Fruit fly (Drosophila melanogaster) whole organism, prepupa: ENCODE data around the gene CG32267.

Experiments used
- Blimp-1 ChIP-seq: fragments of 200-800 bp; sonication (Bioruptor generic); optimal IDR thresholded peaks from 3 replicates; lab custom pipeline; 2017; ENCODE audit warnings: missing biosample characterization, missing genetic modification characterization, mild to moderate bottlenecking, moderate library complexity, missing genetic modification reagents
- CG11294 ChIP-seq: fragments of 200-800 bp; sonication (Bioruptor generic); IDR thresholded peaks from 2 replicates; pipeline ENCODE4 v1.3.6; 2022; ENCODE audit warnings: missing biosample characterization, missing genetic modification characterization
- CG11762 ChIP-seq: fragments of 200-800 bp; sonication (Bioruptor generic); optimal IDR thresholded peaks from 3 replicates; lab custom pipeline; 2016; ENCODE audit warnings: missing biosample characterization, missing genetic modification characterization; ENCODE audit not compliant: insufficient read depth
- CG11902 ChIP-seq: fragments of 200-800 bp; sonication (Bioruptor generic); optimal IDR thresholded peaks from 3 replicates; lab custom pipeline; 2016; ENCODE audit warnings: missing biosample characterization, missing genetic modification characterization
- CG15336 ChIP-seq: fragments of 200-800 bp; sonication (Bioruptor generic); IDR thresholded peaks from 2 replicates; pipeline ENCODE4 v1.3.6; 2022; ENCODE audit warnings: missing biosample characterization, missing genetic modification characterization
- CG1621 ChIP-seq: fragments of 200-800 bp; sonication (Bioruptor generic); optimal IDR thresholded peaks from 3 replicates; lab custom pipeline; 2018; ENCODE audit warnings: missing biosample characterization, mild to moderate bottlenecking, missing genetic modification characterization
- CG16779 ChIP-seq: fragments of 200-800 bp; sonication (Bioruptor generic); optimal IDR thresholded peaks from 3 replicates; lab custom pipeline; 2017; ENCODE audit warnings: missing biosample characterization, mild to moderate bottlenecking, missing genetic modification characterization
- CG3032 ChIP-seq: fragments of 200-800 bp; optimal IDR thresholded peaks from 2 replicates; lab custom pipeline; 2019; ENCODE audit warnings: missing biosample characterization, mild to moderate bottlenecking, missing genetic modification characterization, moderate library complexity
- CG31627 ChIP-seq: fragments of 200-800 bp; sonication (Bioruptor generic); optimal IDR thresholded peaks from 3 replicates; lab custom pipeline; 2016; ENCODE audit warnings: missing biosample characterization, missing genetic modification characterization
- CG32006 ChIP-seq: fragments of 200-800 bp; sonication (Bioruptor generic); optimal IDR thresholded peaks from 3 replicates; lab custom pipeline; 2017; ENCODE audit warnings: missing biosample characterization, mild to moderate bottlenecking, missing genetic modification characterization
- CG34406 ChIP-seq: fragments of 200-800 bp; sonication (Bioruptor generic); optimal IDR thresholded peaks from 3 replicates; lab custom pipeline; 2016; ENCODE audit warnings: missing biosample characterization, missing genetic modification characterization
- CG4318 ChIP-seq: fragments of 200-800 bp; sonication (Bioruptor generic); optimal IDR thresholded peaks from 3 replicates; lab custom pipeline; 2017; ENCODE audit warnings: missing biosample characterization, mild to moderate bottlenecking, missing genetic modification characterization
- CG6163 ChIP-seq: fragments of 200-800 bp; sonication (Bioruptor generic); IDR thresholded peaks from 3 replicates; pipeline ENCODE4 v1.3.6; 2022; ENCODE audit warnings: missing biosample characterization, missing genetic modification characterization
- CG7368 ChIP-seq: fragments of 200-800 bp; sonication (Bioruptor generic); optimal IDR thresholded peaks from 3 replicates; lab custom pipeline; 2016; ENCODE audit warnings: missing biosample characterization, missing genetic modification characterization
- CG8119 ChIP-seq: fragments of 200-800 bp; sonication (Bioruptor generic); IDR thresholded peaks from 3 replicates; pipeline ENCODE4 v1.3.6; 2022; ENCODE audit warnings: missing biosample characterization, missing genetic modification characterization
- CG8319 ChIP-seq: fragments of 200-800 bp; sonication (Bioruptor generic); optimal IDR thresholded peaks from 3 replicates; lab custom pipeline; 2016; ENCODE audit warnings: missing biosample characterization, missing genetic modification characterization
- CG9139 ChIP-seq: fragments of 200-800 bp; sonication (Bioruptor generic); optimal IDR thresholded peaks from 3 replicates; lab custom pipeline; 2017; ENCODE audit warnings: missing biosample characterization, mild to moderate bottlenecking, missing genetic modification characterization
- Eip78C ChIP-seq: fragments of 200-800 bp; sonication (Bioruptor generic); peaks from one replicate; lab custom pipeline; 2016; ENCODE audit warnings: missing biosample characterization, missing genetic modification characterization
- Eip93F ChIP-seq: fragments of 200-800 bp; sonication (Bioruptor generic); optimal IDR thresholded peaks from 2 replicates; lab custom pipeline; 2016; ENCODE audit warnings: missing biosample characterization, mild to moderate bottlenecking, missing genetic modification characterization
- Gug ChIP-seq: fragments of 200-800 bp; sonication (Bioruptor generic); IDR thresholded peaks from 2 replicates; pipeline ENCODE4 v1.3.6; 2022; ENCODE audit warnings: missing biosample characterization, missing genetic modification characterization
- Hr39 ChIP-seq: fragments of 200-800 bp; sonication (Bioruptor generic); optimal IDR thresholded peaks from 2 replicates; lab custom pipeline; 2016; ENCODE audit warnings: missing biosample characterization, missing genetic modification characterization
- Hr4 ChIP-seq: fragments of 200-800 bp; sonication (Bioruptor generic); optimal IDR thresholded peaks from 3 replicates; lab custom pipeline; 2016; ENCODE audit warnings: missing biosample characterization, missing genetic modification characterization
- Lpt ChIP-seq: fragments of 200-800 bp; sonication (Bioruptor generic); optimal IDR thresholded peaks from 3 replicates; lab custom pipeline; 2016; ENCODE audit warnings: missing biosample characterization, missing genetic modification characterization
- Met ChIP-seq: fragments of 200-800 bp; sonication (Bioruptor generic); optimal IDR thresholded peaks from 3 replicates; lab custom pipeline; 2016; ENCODE audit warnings: missing biosample characterization, missing genetic modification characterization
- OdsH ChIP-seq: fragments of 200-800 bp; sonication (Bioruptor generic); optimal IDR thresholded peaks from 3 replicates; lab custom pipeline; 2016; ENCODE audit warnings: missing biosample characterization, missing genetic modification characterization
- Smox ChIP-seq: fragments of 200-800 bp; sonication (Bioruptor generic); optimal IDR thresholded peaks from 3 replicates; lab custom pipeline; 2016; ENCODE audit warnings: missing biosample characterization, missing genetic modification characterization
- Sox14 ChIP-seq: fragments of 200-800 bp; sonication (Bioruptor generic); optimal IDR thresholded peaks from 3 replicates; lab custom pipeline; 2016; ENCODE audit warnings: missing biosample characterization, missing genetic modification characterization
- Sox15 ChIP-seq: fragments of 200-800 bp; sonication (Bioruptor generic); optimal IDR thresholded peaks from 3 replicates; lab custom pipeline; 2016; ENCODE audit warnings: missing biosample characterization, missing genetic modification characterization
- achi ChIP-seq: fragments of 200-800 bp; sonication (Bioruptor generic); optimal IDR thresholded peaks from 3 replicates; lab custom pipeline; 2016; ENCODE audit warnings: missing biosample characterization, missing genetic modification characterization
- acj6 ChIP-seq: fragments of 200-800 bp; sonication (Bioruptor generic); optimal IDR thresholded peaks from 3 replicates; lab custom pipeline; 2016; ENCODE audit warnings: missing biosample characterization, missing genetic modification characterization
- dac ChIP-seq: fragments of 200-800 bp; sonication (Bioruptor generic); optimal IDR thresholded peaks from 2 replicates; lab custom pipeline; 2017; ENCODE audit warnings: missing biosample characterization, mild to moderate bottlenecking, missing genetic modification characterization
- dsx ChIP-seq: fragments of 200-800 bp; optimal IDR thresholded peaks from 3 replicates; lab custom pipeline; 2019; ENCODE audit warnings: missing biosample characterization, mild to moderate bottlenecking, missing genetic modification characterization, moderate library complexity; ENCODE audit not compliant: poor library complexity, severe bottlenecking
- eg ChIP-seq: fragments of 200-800 bp; sonication (Bioruptor generic); IDR thresholded peaks from 3 replicates; pipeline ENCODE4 v1.3.6; 2022; ENCODE audit warnings: missing biosample characterization, missing genetic modification characterization
- esn ChIP-seq: fragments of 200-800 bp; sonication (Bioruptor generic); optimal IDR thresholded peaks from 2 replicates; lab custom pipeline; 2016; ENCODE audit warnings: missing biosample characterization, mild to moderate bottlenecking, missing genetic modification characterization, moderate library complexity
- fd59A ChIP-seq: fragments of 200-800 bp; sonication (Bioruptor generic); optimal IDR thresholded peaks from 2 replicates; lab custom pipeline; 2017; ENCODE audit warnings: missing biosample characterization, mild to moderate bottlenecking, missing genetic modification characterization, missing genetic modification reagents
- fd85E ChIP-seq: fragments of 200-800 bp; sonication (Bioruptor generic); optimal IDR thresholded peaks from 3 replicates; lab custom pipeline; 2016; ENCODE audit warnings: missing biosample characterization, missing genetic modification characterization
- fkh ChIP-seq: fragments of 200-800 bp; sonication (Bioruptor generic); optimal IDR thresholded peaks from 3 replicates; lab custom pipeline; 2017; ENCODE audit warnings: missing biosample characterization, mild to moderate bottlenecking, missing genetic modification characterization, moderate library complexity
- lz ChIP-seq: fragments of 200-800 bp; sonication (Bioruptor generic); optimal IDR thresholded peaks from 3 replicates; lab custom pipeline; 2016; ENCODE audit warnings: missing biosample characterization, missing genetic modification characterization
- salr ChIP-seq, 2 experiments: fragments of 200-800 bp; sonication (Bioruptor generic); optimal IDR thresholded peaks; 3 replicates each; lab custom pipeline; 2016 to 2018; ENCODE audit warnings: missing biosample characterization in 2 of 2, missing genetic modification characterization in 2 of 2, mild to moderate bottlenecking in 1 of 2
- spab ChIP-seq: fragments of 200-800 bp; sonication (Bioruptor generic); optimal IDR thresholded peaks from 2 replicates; lab custom pipeline; 2017; ENCODE audit warnings: missing biosample characterization, mild to moderate bottlenecking, missing genetic modification characterization, missing genetic modification reagents
- svp ChIP-seq: fragments of 200-800 bp; sonication (Bioruptor generic); peaks from one replicate; lab custom pipeline; 2016; ENCODE audit warnings: missing biosample characterization, missing genetic modification characterization
- topi ChIP-seq: fragments of 200-800 bp; sonication (Bioruptor generic); optimal IDR thresholded peaks from 3 replicates; lab custom pipeline; 2016; ENCODE audit warnings: missing biosample characterization, missing genetic modification characterization

The CG32267 gene

DNA sequence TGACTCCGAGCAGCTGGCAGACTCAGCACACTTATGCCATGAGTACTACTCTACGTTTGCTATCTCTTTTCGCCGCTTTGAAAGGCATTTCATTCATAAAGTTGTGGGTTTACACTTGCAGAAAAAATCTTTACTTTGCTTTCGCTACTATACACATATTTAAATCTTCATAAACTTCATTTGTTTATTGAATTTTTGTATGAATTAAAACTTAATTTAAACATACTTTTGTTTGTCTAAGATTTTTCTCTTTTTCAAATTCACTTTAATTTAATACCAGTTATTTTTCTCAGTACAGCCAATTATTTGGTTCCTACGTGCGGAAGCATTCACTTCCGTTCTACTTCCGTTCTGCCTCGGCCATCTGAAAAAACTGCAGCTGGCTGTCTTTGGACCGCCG lies 33.4 kb downstream of the CG32267 start (continued):
- TF ChIP-seq fd85E (GFP tag; lab: Kevin White, UChicago) (no peak), Hr4 (GFP tag; lab: Kevin White, UChicago) (peak; percentile 12), CG9139 (GFP tag; lab: Kevin White, UChicago) (no peak), CG8119 (GFP tag; lab: Robert Waterston, UW) (no peak), salr (GFP tag; optimal IDR thresholded peaks at IDR 0.05; lab: Kevin White, UChicago) (peak in 1 of 2 experiments; percentile 6), OdsH (GFP tag; lab: Kevin White, UChicago) (peak; percentile 11), CG32006 (GFP tag; lab: Kevin White, UChicago) (peak; percentile 9), CG6163 (GFP tag; lab: Robert Waterston, UW) (no peak), CG8319 (GFP tag; lab: Kevin White, UChicago) (no peak), Gug (GFP tag; lab: Robert Waterston, UW) (0 out of 2 replicates have a peak, but pooled peaks have one; percentile 12), CG11762 (GFP tag; lab: Kevin White, UChicago) (no peak), CG11294 (GFP tag; lab: Robert Waterston, UW) (no peak), Sox14 (GFP tag; lab: Kevin White, UChicago) (peak; percentile 21), Lpt (GFP tag; lab: Kevin White, UChicago) (no peak), CG16779 (no peak), CG7368 (GFP tag; lab: Kevin White, UChicago) (no peak), acj6 (GFP tag; lab: Kevin White, UChicago) (peak; percentile 33), lz (GFP tag; lab: Kevin White, UChicago) (peak; percentile 24), CG15336 (GFP tag; lab: Robert Waterston, UW) (peak; percentile 20; the same call in 1 of the 2 replicates), esn (GFP tag; lab: Kevin White, UChicago) (peak; percentile 39), eg (no peak), dac (GFP tag; lab: Kevin White, UChicago) (no peak), CG1621 (tag; lab: Kevin White, UChicago) (no peak), Hr39 (GFP tag; lab: Kevin White, UChicago) (peak; percentile 24), svp (peak; percentile 55), CG34406 (peak; percentile 50)

DNA sequence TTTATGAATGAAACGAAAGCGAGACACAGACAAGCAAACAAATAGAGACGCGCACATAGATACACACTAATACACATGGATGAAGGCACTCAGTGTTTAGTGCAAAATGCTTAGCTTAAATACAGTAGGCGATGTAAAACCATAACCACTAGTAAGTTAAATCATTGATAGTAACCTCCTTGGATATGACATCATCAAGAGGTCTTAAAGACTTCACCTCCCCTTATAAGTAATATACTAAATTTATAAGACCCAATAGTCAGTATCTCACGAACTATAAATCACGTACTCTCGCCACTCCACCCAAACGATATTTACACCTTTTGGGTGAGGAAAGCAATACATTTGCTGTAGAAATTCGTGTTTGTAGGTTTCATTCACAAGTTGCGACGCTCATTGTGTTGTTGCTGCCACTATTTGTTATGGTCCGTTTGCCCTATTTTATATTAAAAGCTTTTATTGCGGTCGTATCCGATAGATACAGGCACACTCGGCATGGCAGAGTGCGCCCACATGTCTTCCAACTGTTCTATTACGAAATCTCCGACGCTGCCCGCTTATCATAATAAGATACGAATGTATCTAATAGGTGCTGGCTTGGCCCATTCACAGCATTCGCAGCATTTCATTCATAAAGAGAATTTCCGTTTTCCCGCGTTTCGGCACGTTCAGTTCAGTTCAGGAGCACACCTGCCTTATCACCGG lies 34.1 kb downstream of the CG32267 start:
- TF ChIP-seq CG16779 (no peak), lz (GFP tag; lab: Kevin White, UChicago) (no peak), topi (no peak), CG8319 (GFP tag; lab: Kevin White, UChicago) (no peak), fkh (GFP tag; lab: Kevin White, UChicago) (peak; percentile 35), Eip93F (GFP tag; lab: Kevin White, UChicago) (no peak), CG11902 (GFP tag; lab: Kevin White, UChicago) (no peak)

- no peak for TF ChIP-seq CG7368 (GFP tag; lab: Kevin White, UChicago)
- peak; percentile 5 for TF ChIP-seq lz (GFP tag; lab: Kevin White, UChicago)
- TF ChIP-seq Eip93F (GFP tag; lab: Kevin White, UChicago) = no peak
- peak; percentile 50 for TF ChIP-seq eg
- TF ChIP-seq fd59A (GFP tag; lab: Kevin White, UChicago) = no peak
- peak; percentile 40 for TF ChIP-seq achi (GFP tag; lab: Kevin White, UChicago)
- TF ChIP-seq Hr4 (GFP tag; lab: Kevin White, UChicago) = peak; percentile 37
- no peak for TF ChIP-seq Sox15
- TF ChIP-seq Met (GFP tag; lab: Kevin White, UChicago) = peak; percentile 61
- peak in 1 of 2 experiments; percentile 44 for TF ChIP-seq salr (GFP tag; optimal IDR thresholded peaks at IDR 0.05; lab: Kevin White, UChicago)
- TF ChIP-seq CG31627 (GFP tag; lab: Kevin White, UChicago) = no peak
- TF ChIP-seq CG11762 (GFP tag; lab: Kevin White, UChicago) = no peak
- peak; percentile 26 for TF ChIP-seq CG4318 (GFP tag; lab: Kevin White, UChicago)
- TF ChIP-seq Eip78C (GFP tag; lab: Kevin White, UChicago) = peak; percentile 88
- no peak for TF ChIP-seq CG9139 (GFP tag; lab: Kevin White, UChicago)
- peak; percentile 48 for TF ChIP-seq Smox (GFP tag; lab: Kevin White, UChicago)
- TF ChIP-seq CG1621 (tag; lab: Kevin White, UChicago) = no peak
- no peak for TF ChIP-seq CG11902 (GFP tag; lab: Kevin White, UChicago)
- TF ChIP-seq dac (GFP tag; lab: Kevin White, UChicago) = no peak
- TF ChIP-seq dsx (GFP tag; lab: Kevin White, UChicago) = no peak
- TF ChIP-seq Lpt (GFP tag; lab: Kevin White, UChicago) = peak; percentile 39
- no peak for TF ChIP-seq CG6163 (GFP tag; lab: Robert Waterston, UW)
- TF ChIP-seq CG15336 (GFP tag; lab: Robert Waterston, UW) = peak; percentile 78
- TF ChIP-seq fd85E (GFP tag; lab: Kevin White, UChicago) = no peak
- TF ChIP-seq acj6 (GFP tag; lab: Kevin White, UChicago) = peak; percentile 42
- no peak for TF ChIP-seq spab (GFP tag; lab: Kevin White, UChicago)
- no peak for TF ChIP-seq Blimp-1 (GFP tag; lab: Kevin White, UChicago)
- TF ChIP-seq CG3032 = peak; percentile 8
These were observed 34.9 kb downstream of the CG32267 start for dm6 chr3L:3436838-3437663.
